Worm (Caenorhabditis elegans): ENCODE measurements around the gene T16G12.6.
A peak's percentile ranks its signal among the peaks of the same experiment; 100 is the strongest.

The T16G12.6 gene

DNA sequence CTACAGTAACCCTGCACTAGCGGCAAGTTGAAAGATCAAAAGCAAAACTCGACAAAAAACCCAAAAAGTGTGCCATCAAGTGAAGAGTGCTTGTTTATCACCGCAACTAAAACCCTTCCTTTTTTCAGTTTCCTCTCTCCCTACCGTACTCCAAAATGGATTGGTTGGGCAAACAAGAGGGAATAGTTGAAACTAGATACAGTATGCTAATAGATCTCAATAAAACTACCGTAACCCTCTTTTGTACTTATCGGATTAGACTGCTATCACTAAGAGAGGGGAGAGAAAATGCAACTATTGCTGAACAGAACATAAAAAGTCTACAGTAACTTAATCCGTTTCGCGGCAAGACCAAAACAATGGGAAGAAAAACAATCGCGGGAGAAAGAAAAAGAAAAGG, 26.0 kb downstream of the T16G12.6 start:
- TF ChIP-seq dmd-8 (GFP tag; IDR thresholded peaks at IDR 0.05) (no peak), mep-1 (tag; optimal IDR thresholded peaks at IDR 0.05) (no peak), pqm-1 (tag; optimal IDR thresholded peaks at IDR 0.05) (peak; percentile 8), mes-2 (tag; optimal IDR thresholded peaks at IDR 0.05; ENCODE audit: poor library complexity, severe bottlenecking) (no peak), nhr-28 (tag; optimal IDR thresholded peaks at IDR 0.05) (peak; percentile 47), madf-5 (GFP tag; IDR thresholded peaks at IDR 0.05) (no peak), lsy-2 (tag; optimal IDR thresholded peaks at IDR 0.05) (peak in 1 of 2 experiments; percentile 57), daf-16 (GFP tag; optimal IDR thresholded peaks at IDR 0.05) (no peak), daf-16 (tag; optimal IDR thresholded peaks at IDR 0.05) (peak; percentile 41)

DNA sequence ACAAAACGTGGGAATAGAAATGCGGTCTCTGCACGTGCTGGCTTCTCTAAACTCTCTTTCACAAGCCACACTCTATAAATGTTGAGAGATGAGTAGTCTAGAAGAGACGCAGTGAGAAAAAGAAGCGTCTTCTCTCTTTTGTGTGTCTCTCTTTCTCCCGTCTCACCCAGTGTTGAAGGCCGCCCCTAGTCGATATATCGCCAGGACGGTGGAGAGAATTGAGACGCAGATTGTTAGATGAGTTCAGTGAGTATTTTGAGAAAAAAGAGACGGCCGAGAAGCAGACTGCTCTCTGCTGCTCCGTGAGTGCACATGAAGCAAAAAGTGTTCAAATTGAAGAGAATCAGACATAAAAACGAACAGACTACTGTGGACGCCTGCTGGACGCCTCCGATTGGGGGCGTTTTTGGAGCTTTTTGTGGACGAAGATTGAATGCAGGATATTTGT, 27.2 kb downstream of the T16G12.6 start:
- no peak for TF ChIP-seq ZK546.5 (tag; optimal IDR thresholded peaks at IDR 0.05)
- TF ChIP-seq F10B5.3 (tag; optimal IDR thresholded peaks at IDR 0.05), result peak; percentile 43
- TF ChIP-seq nhr-25 (tag; optimal IDR thresholded peaks at IDR 0.05; ENCODE audit: borderline replicate concordance, insufficient read depth), result peak; percentile 67
- no peak for TF ChIP-seq zfp-3 (GFP tag; conservative IDR thresholded peaks at IDR 0.05)
- TF ChIP-seq pha-4 (GFP tag; IDR thresholded peaks at IDR 0.05), result peak; percentile 67
- peak; percentile 85 for TF ChIP-seq pha-4 (tag; optimal IDR thresholded peaks at IDR 0.05)
- TF ChIP-seq Y48G9A.11 (GFP tag; IDR thresholded peaks at IDR 0.05), result no peak
- peak; percentile 91 for TF ChIP-seq mep-1 (tag; optimal IDR thresholded peaks at IDR 0.05)
- TF ChIP-seq hif-1 (tag; optimal IDR thresholded peaks at IDR 0.05), result peak in 1 of 2 experiments; percentile 77
- TF ChIP-seq ztf-7 (tag; optimal IDR thresholded peaks at IDR 0.05), result no peak
- peak; percentile 22 for TF ChIP-seq spr-3 (GFP tag; optimal IDR thresholded peaks at IDR 0.05)
- TF ChIP-seq nhr-11 (tag; optimal IDR thresholded peaks at IDR 0.05), result peak; percentile 79
- peak; percentile 79 for TF ChIP-seq php-3 (GFP tag; IDR thresholded peaks at IDR 0.05)
- peak; percentile 98 for TF ChIP-seq aha-1 (tag)
- peak; percentile 92 for TF ChIP-seq nhr-6 (tag; optimal IDR thresholded peaks at IDR 0.05)
- TF ChIP-seq skn-1 (tag; optimal IDR thresholded peaks at IDR 0.05), result no peak
- TF ChIP-seq mdl-1 (tag; optimal IDR thresholded peaks at IDR 0.05), result peak; percentile 98 to 99
- peak; percentile 76 for TF ChIP-seq jun-1 (tag; optimal IDR thresholded peaks at IDR 0.05)
- TF ChIP-seq gei-8 (GFP tag; optimal IDR thresholded peaks at IDR 0.05), result peak; percentile 17
- peak; percentile 98 for TF ChIP-seq hlh-11 (tag; optimal IDR thresholded peaks at IDR 0.05)
- TF ChIP-seq ces-1 (GFP tag; optimal IDR thresholded peaks at IDR 0.05), result peak; percentile 10
- peak; percentile 96 for TF ChIP-seq dve-1 (tag; optimal IDR thresholded peaks at IDR 0.05; ENCODE audit: insufficient read depth)
- no peak for TF ChIP-seq daf-8 (GFP tag; IDR thresholded peaks at IDR 0.05)
- peak; percentile 65 for TF ChIP-seq arid-1 (GFP tag; conservative IDR thresholded peaks at IDR 0.05)
- no peak for TF ChIP-seq snpc-4 (tag; optimal IDR thresholded peaks at IDR 0.05)
- TF ChIP-seq fkh-10 (GFP tag; optimal IDR thresholded peaks at IDR 0.05), result peak; percentile 76
- peak; percentile 62 for TF ChIP-seq dpl-1 (GFP tag; optimal IDR thresholded peaks at IDR 0.05)
- peak; percentile 84 for TF ChIP-seq tra-1 (GFP tag; IDR thresholded peaks at IDR 0.05)
- TF ChIP-seq lsy-2 (tag; optimal IDR thresholded peaks at IDR 0.05), result peak; percentile 70 to 93
- peak; percentile 87 for TF ChIP-seq mxl-3 (GFP tag; optimal IDR thresholded peaks at IDR 0.05)
- TF ChIP-seq dmd-6 (GFP tag; IDR thresholded peaks at IDR 0.05), result peak; percentile 89
- TF ChIP-seq nhr-237 (tag; optimal IDR thresholded peaks at IDR 0.05), result no peak
- peak; percentile 56 to 69 for TF ChIP-seq daf-16 (GFP tag; optimal IDR thresholded peaks at IDR 0.05)
- peak; percentile 72 for TF ChIP-seq daf-16 (tag; optimal IDR thresholded peaks at IDR 0.05)
- TF ChIP-seq nhr-102 (tag; optimal IDR thresholded peaks at IDR 0.05), result peak; percentile 79
- TF ChIP-seq lin-15B (tag; optimal IDR thresholded peaks at IDR 0.05), result no peak
- TF ChIP-seq nhr-48 (tag; optimal IDR thresholded peaks at IDR 0.05), result peak; percentile 94
- TF ChIP-seq nhr-10 (tag; optimal IDR thresholded peaks at IDR 0.05), result peak; percentile 33
- peak; percentile 27 for TF ChIP-seq pqm-1 (tag; optimal IDR thresholded peaks at IDR 0.05)
- peak; percentile 50; the same call in 1 of the 2 replicates for TF ChIP-seq saeg-2 (GFP tag; IDR thresholded peaks at IDR 0.05)
- no peak for TF ChIP-seq dmd-9 (GFP tag; IDR thresholded peaks at IDR 0.05)
- peak in 1 of 2 experiments; percentile 99 for TF ChIP-seq unc-62 (GFP tag; optimal IDR thresholded peaks at IDR 0.05 in 1 of 2)
- no peak for TF ChIP-seq unc-62 (tag; optimal IDR thresholded peaks at IDR 0.05)
- peak; percentile 71 for TF ChIP-seq F37D6.2 (tag; optimal IDR thresholded peaks at IDR 0.05)
- TF ChIP-seq rbr-2 (tag; optimal IDR thresholded peaks at IDR 0.05), result peak; percentile 89
